Worm (Caenorhabditis elegans): ENCODE data around the gene ipla-3.

The ipla-3 gene

ce11 chrV:20770061-20770460 is 41.0 kb upstream of the ipla-3 start, which contains the start of gene elp-1:
elp-1 (minus strand) TSS chrV:20770161.
- TF ChIP-seq D2030.7 (GFP tag; IDR thresholded peaks at IDR 0.05) (no peak), mes-4 (tag; optimal IDR thresholded peaks at IDR 0.05) (no peak), ets-4 (GFP tag; optimal IDR thresholded peaks at IDR 0.05) (no peak), snpc-3.4 (tag; optimal IDR thresholded peaks at IDR 0.05) (no peak), ceh-58 (GFP tag; IDR thresholded peaks at IDR 0.05) (no peak), lin-26 (GFP tag; IDR thresholded peaks at IDR 0.05) (no peak), repo-1 (tag; optimal IDR thresholded peaks at IDR 0.05) (no peak), F39B2.1 (GFP tag; IDR thresholded peaks at IDR 0.05) (no peak), sdz-38 (tag; optimal IDR thresholded peaks at IDR 0.05) (no peak), nhr-90 (tag; optimal IDR thresholded peaks at IDR 0.05) (no peak), hmg-20 (GFP tag; IDR thresholded peaks at IDR 0.05) (no peak), F52B5.7 (tag; optimal IDR thresholded peaks at IDR 0.05) (no peak), ztf-3 (GFP tag; optimal IDR thresholded peaks at IDR 0.05) (no peak), pbrm-1 (GFP tag; IDR thresholded peaks at IDR 0.05) (no peak), ceh-91 (GFP tag; IDR thresholded peaks at IDR 0.05) (no peak), die-1 (tag; optimal IDR thresholded peaks at IDR 0.05) (no peak), snpc-1.3 (tag; optimal IDR thresholded peaks at IDR 0.05; ENCODE audit: insufficient read depth) (no peak), egrh-3 (GFP tag; IDR thresholded peaks at IDR 0.05) (no peak), nhr-120 (GFP tag; IDR thresholded peaks at IDR 0.05) (no peak), mxl-1 (tag; optimal IDR thresholded peaks at IDR 0.05) (no peak)

- no peak for TF ChIP-seq zfh-2 (GFP tag; conservative IDR thresholded peaks at IDR 0.05)
Measured at ce11 chrV:20763192-20763591, 34.1 kb upstream of the ipla-3 start.

ce11 chrV:20761758-20762157 is 32.7 kb upstream of the ipla-3 start:
- TF ChIP-seq F23B12.7 (tag; optimal IDR thresholded peaks at IDR 0.05; ENCODE audit: insufficient read depth): no peak
- TF ChIP-seq B0035.1 (tag; optimal IDR thresholded peaks at IDR 0.05): no peak
- no peak for TF ChIP-seq dox-1 (GFP tag; IDR thresholded peaks at IDR 0.05)
- TF ChIP-seq tlf-1 (GFP tag; optimal IDR thresholded peaks at IDR 0.05): no peak
- no peak for TF ChIP-seq snpc-1.1 (tag; optimal IDR thresholded peaks at IDR 0.05; ENCODE audit: insufficient read depth)
- no peak for TF ChIP-seq repo-1 (tag; optimal IDR thresholded peaks at IDR 0.05)
- TF ChIP-seq nhr-120 (GFP tag; IDR thresholded peaks at IDR 0.05): no peak
- no peak for TF ChIP-seq Y95B8A.8 (GFP tag; IDR thresholded peaks at IDR 0.05)
- TF ChIP-seq Y67H2A.10 (GFP tag; conservative IDR thresholded peaks at IDR 0.05): no peak
- no peak for TF ChIP-seq ceh-79 (tag; optimal IDR thresholded peaks at IDR 0.05)
- TF ChIP-seq pbrm-1 (GFP tag; IDR thresholded peaks at IDR 0.05): no peak
- TF ChIP-seq hlh-12 (tag; optimal IDR thresholded peaks at IDR 0.05): no peak
- no peak for TF ChIP-seq sdz-38 (tag; optimal IDR thresholded peaks at IDR 0.05)
- no peak for TF ChIP-seq snpc-1.3 (tag; optimal IDR thresholded peaks at IDR 0.05; ENCODE audit: insufficient read depth)
- no peak for TF ChIP-seq ztf-28 (GFP tag; IDR thresholded peaks at IDR 0.05)
- TF ChIP-seq hmg-20 (GFP tag; IDR thresholded peaks at IDR 0.05): no peak
- no peak for TF ChIP-seq B0336.3 (GFP tag; IDR thresholded peaks at IDR 0.05)
- no peak for TF ChIP-seq gei-17 (GFP tag; optimal IDR thresholded peaks at IDR 0.05)
- TF ChIP-seq zfh-2 (GFP tag; conservative IDR thresholded peaks at IDR 0.05): no peak
- no peak for TF ChIP-seq ets-4 (GFP tag; optimal IDR thresholded peaks at IDR 0.05)

- no peak for TF ChIP-seq somi-1 (GFP tag; optimal IDR thresholded peaks at IDR 0.05)
Measured at ce11 chrV:20758106-20758505, 29.0 kb upstream of the ipla-3 start.
